Fruit fly (Drosophila melanogaster) whole organism, embryonic: ENCODE measurements around the gene CG13085.
A peak's percentile ranks its signal among the peaks of the same experiment; 100 is the strongest.

ENCODE experiments used
- CG10462 ChIP-seq: fragments of 200-800 bp; sonication (Bioruptor generic); optimal IDR thresholded peaks from 2 replicates; lab custom pipeline; 2016; ENCODE audit warnings: missing biosample characterization, missing genetic modification characterization
- CG11456 ChIP-seq: fragments of 200-800 bp; sonication (Bioruptor generic); IDR thresholded peaks from 3 replicates; pipeline ENCODE4 v1.3.6; 2022; ENCODE audit warnings: missing biosample characterization, missing genetic modification characterization
- CG14667 ChIP-seq: fragments of 200-800 bp; sonication (Bioruptor generic); IDR thresholded peaks from 2 replicates; pipeline ENCODE4 v1.3.6; 2022; ENCODE audit warnings: missing biosample characterization, missing genetic modification characterization
- CG17802 ChIP-seq: fragments of 200-800 bp; sonication (Bioruptor generic); optimal IDR thresholded peaks from 2 replicates; lab custom pipeline; 2018; ENCODE audit warnings: missing biosample characterization, mild to moderate bottlenecking, missing genetic modification characterization, moderate library complexity
- CG18262 ChIP-seq: fragments of 200-800 bp; optimal IDR thresholded peaks from 3 replicates; lab custom pipeline; 2019; ENCODE audit warnings: missing biosample characterization, mild to moderate bottlenecking, missing genetic modification characterization, moderate library complexity
- CG30403 ChIP-seq: fragments of 200-800 bp; sonication (Bioruptor generic); optimal IDR thresholded peaks from 3 replicates; lab custom pipeline; 2016; ENCODE audit warnings: missing biosample characterization, missing genetic modification characterization
- CG4282 ChIP-seq: fragments of 200-800 bp; sonication (Bioruptor generic); optimal IDR thresholded peaks from 2 replicates; lab custom pipeline; 2016; ENCODE audit warnings: missing biosample characterization, missing genetic modification characterization
- CG6254 ChIP-seq: fragments of 200-800 bp; sonication (Bioruptor generic); optimal IDR thresholded peaks from 3 replicates; lab custom pipeline; 2017; ENCODE audit warnings: mild to moderate bottlenecking, missing biosample characterization, missing genetic modification reagents, missing genetic modification characterization
- CG6813 ChIP-seq: fragments of 200-800 bp; sonication (Bioruptor generic); optimal IDR thresholded peaks from 2 replicates; lab custom pipeline; 2017; ENCODE audit warnings: missing biosample characterization, missing genetic modification characterization, mild to moderate bottlenecking, moderate library complexity, missing genetic modification reagents
- CG6854 ChIP-seq: fragments of 200-800 bp; sonication (Bioruptor generic); optimal IDR thresholded peaks from 3 replicates; lab custom pipeline; 2017; ENCODE audit warnings: missing biosample characterization, mild to moderate bottlenecking, missing genetic modification characterization
- CG7372 ChIP-seq: fragments of 200-800 bp; sonication (Bioruptor generic); IDR thresholded peaks from 2 replicates; pipeline ENCODE4 v1.3.6; 2022; ENCODE audit warnings: missing biosample characterization, missing genetic modification characterization
- CG7963 ChIP-seq: fragments of 200-800 bp; sonication (Bioruptor generic); IDR thresholded peaks from 3 replicates; pipeline ENCODE4 v1.3.6; 2022; ENCODE audit warnings: missing biosample characterization, missing genetic modification characterization; ENCODE audit not compliant: partially characterized antibody
- CG7987 ChIP-seq: fragments of 200-800 bp; sonication (Bioruptor generic); optimal IDR thresholded peaks from 2 replicates; lab custom pipeline; 2018; ENCODE audit warnings: missing biosample characterization, mild to moderate bottlenecking, missing genetic modification characterization, moderate library complexity
- CG8478 ChIP-seq: fragments of >200 bp; optimal IDR thresholded peaks from 2 replicates; lab custom pipeline; 2018
- CG9609 ChIP-seq: fragments of 200-800 bp; sonication (Bioruptor generic); optimal IDR thresholded peaks from 3 replicates; lab custom pipeline; 2016; ENCODE audit warnings: missing biosample characterization, missing genetic modification characterization
- Camta ChIP-seq: fragments of 200-800 bp; sonication (Bioruptor generic); optimal IDR thresholded peaks from 2 replicates; lab custom pipeline; 2016; ENCODE audit warnings: missing biosample characterization, missing genetic modification characterization
- Chrac-16 ChIP-seq: fragments of 200-800 bp; sonication (Bioruptor generic); optimal IDR thresholded peaks from 3 replicates; lab custom pipeline; 2016; ENCODE audit warnings: missing biosample characterization, missing genetic modification characterization
- CrebB ChIP-seq: fragments of 200-800 bp; sonication (Bioruptor generic); optimal IDR thresholded peaks from 3 replicates; lab custom pipeline; 2018; ENCODE audit warnings: missing biosample characterization, mild to moderate bottlenecking, missing genetic modification characterization
- Dp ChIP-seq: fragments of 200-800 bp; sonication (Bioruptor generic); optimal IDR thresholded peaks from 2 replicates; lab custom pipeline; 2018; ENCODE audit warnings: missing biosample characterization, mild to moderate bottlenecking, missing genetic modification characterization, moderate library complexity
- Eip74EF ChIP-seq, 2 experiments: fragments of 200-800 bp in 1 of 2; fragments of >200 bp in 1 of 2; sonication (Bioruptor generic) in 1 of 2; optimal IDR thresholded peaks; 2 replicates each; lab custom pipeline; 2017 to 2019; ENCODE audit warnings: missing biosample characterization in 2 of 2, missing genetic modification characterization in 2 of 2, mild to moderate bottlenecking in 1 of 2, moderate library complexity in 1 of 2
- HHEX ChIP-seq: fragments of 200-800 bp; sonication (Bioruptor generic); optimal IDR thresholded peaks from 3 replicates; lab custom pipeline; 2017; ENCODE audit warnings: missing biosample characterization, mild to moderate bottlenecking, missing genetic modification characterization, missing genetic modification reagents
- MESR4 ChIP-seq: fragments of 200-800 bp; sonication (Bioruptor generic); optimal IDR thresholded peaks from 2 replicates; lab custom pipeline; 2018; ENCODE audit warnings: missing biosample characterization, mild to moderate bottlenecking, missing genetic modification characterization, moderate library complexity
- Neu2 ChIP-seq: fragments of 200-800 bp; sonication (Bioruptor generic); optimal IDR thresholded peaks from 3 replicates; lab custom pipeline; 2016; ENCODE audit warnings: missing biosample characterization, missing genetic modification characterization, borderline replicate concordance
- Rfx ChIP-seq: fragments of 200-800 bp; sonication (Bioruptor generic); IDR thresholded peaks from 2 replicates; pipeline ENCODE4 v1.3.6; 2022; ENCODE audit warnings: missing biosample characterization, missing genetic modification characterization
- Sin3A ChIP-seq: fragments of >200 bp; optimal IDR thresholded peaks from 2 replicates; lab custom pipeline; 2018
- Vsx1 ChIP-seq: fragments of 200-800 bp; sonication (Bioruptor generic); optimal IDR thresholded peaks from 2 replicates; lab custom pipeline; 2017; ENCODE audit warnings: missing biosample characterization, mild to moderate bottlenecking, missing genetic modification characterization, missing genetic modification reagents
- Xbp1 ChIP-seq: fragments of 200-800 bp; sonication (Bioruptor generic); optimal IDR thresholded peaks from 3 replicates; lab custom pipeline; 2016; ENCODE audit warnings: missing biosample characterization, mild to moderate bottlenecking, missing genetic modification characterization
- ap ChIP-seq: fragments of 200-800 bp; sonication (Bioruptor generic); IDR thresholded peaks from 2 replicates; pipeline ENCODE4 v1.3.6; 2022; ENCODE audit warnings: missing biosample characterization, missing genetic modification characterization
- ato ChIP-seq: fragments of 200-800 bp; sonication (Bioruptor generic); IDR thresholded peaks from 2 replicates; pipeline ENCODE4 v1.3.6; 2022; ENCODE audit warnings: missing biosample characterization, missing genetic modification characterization; ENCODE audit not compliant: partially characterized antibody
- bab2 ChIP-seq: fragments of 200-800 bp; sonication (Bioruptor generic); optimal IDR thresholded peaks from 2 replicates; lab custom pipeline; 2016; ENCODE audit warnings: missing biosample characterization, missing genetic modification characterization
- cg ChIP-seq: fragments of 200-800 bp; sonication (Bioruptor generic); optimal IDR thresholded peaks from 3 replicates; lab custom pipeline; 2019; ENCODE audit warnings: missing biosample characterization, mild to moderate bottlenecking, missing genetic modification characterization, moderate library complexity
- danr ChIP-seq: fragments of 200-800 bp; sonication (Bioruptor generic); IDR thresholded peaks from 2 replicates; pipeline ENCODE4 v1.3.6; 2022; ENCODE audit warnings: missing biosample characterization, missing genetic modification characterization
- dpn ChIP-seq, 2 experiments: fragments of 200-800 bp; sonication (Bioruptor generic); optimal IDR thresholded peaks; 3 replicates each; lab custom pipeline; 2016; ENCODE audit warnings: missing biosample characterization in 2 of 2, missing genetic modification characterization in 2 of 2
- fu2 ChIP-seq: fragments of 200-800 bp; sonication (Bioruptor generic); optimal IDR thresholded peaks from 2 replicates; lab custom pipeline; 2016; ENCODE audit warnings: missing biosample characterization, missing genetic modification characterization
- gt ChIP-seq: fragments of 200-800 bp; sonication (Bioruptor generic); IDR thresholded peaks from 2 replicates; pipeline ENCODE4 v1.3.6; 2022; ENCODE audit warnings: missing biosample characterization, missing genetic modification characterization
- kni ChIP-seq: fragments of 200-800 bp; sonication (Bioruptor generic); optimal IDR thresholded peaks from 3 replicates; lab custom pipeline; 2017; ENCODE audit warnings: mild to moderate bottlenecking, missing biosample characterization, missing genetic modification reagents, missing genetic modification characterization
- knrl ChIP-seq: fragments of 200-800 bp; sonication (Bioruptor generic); IDR thresholded peaks from 3 replicates; pipeline ENCODE4 v1.3.6; 2022; ENCODE audit warnings: missing biosample characterization, missing genetic modification characterization; ENCODE audit not compliant: partially characterized antibody
- lab ChIP-seq: fragments of 200-800 bp; sonication (Bioruptor generic); optimal IDR thresholded peaks from 3 replicates; lab custom pipeline; 2017; ENCODE audit warnings: missing biosample characterization, missing genetic modification characterization, mild to moderate bottlenecking, moderate library complexity, missing genetic modification reagents
- lbe ChIP-seq: fragments of 200-800 bp; sonication (Bioruptor generic); optimal IDR thresholded peaks from 2 replicates; lab custom pipeline; 2016; ENCODE audit warnings: missing biosample characterization, mild to moderate bottlenecking, missing genetic modification characterization
- lola ChIP-seq, 3 experiments: fragments of >200 bp in 2 of 3; fragments of 200-800 bp in 1 of 3; sonication (Bioruptor generic) in 1 of 3; optimal IDR thresholded peaks; 2 replicates each; lab custom pipeline; 2017 to 2019; ENCODE audit warnings: missing biosample characterization in 3 of 3, missing genetic modification characterization in 3 of 3, mild to moderate bottlenecking in 1 of 3, moderate library complexity in 1 of 3
- luna ChIP-seq: fragments of 200-800 bp; sonication (Bioruptor generic); optimal IDR thresholded peaks from 2 replicates; lab custom pipeline; 2016; ENCODE audit warnings: missing biosample characterization, missing genetic modification characterization
- mam ChIP-seq: fragments of 200-800 bp; sonication (Bioruptor generic); optimal IDR thresholded peaks from 3 replicates; lab custom pipeline; 2016; ENCODE audit warnings: missing biosample characterization, missing genetic modification characterization
- mirr ChIP-seq: fragments of 200-800 bp; sonication (Bioruptor generic); optimal IDR thresholded peaks from 3 replicates; lab custom pipeline; 2018; ENCODE audit warnings: missing biosample characterization, mild to moderate bottlenecking, missing genetic modification characterization
- otp ChIP-seq: fragments of 200-800 bp; sonication (Bioruptor generic); IDR thresholded peaks from 3 replicates; pipeline ENCODE4, ENCODE4 v1.3.6; 2022; ENCODE audit warnings: missing biosample characterization, missing genetic modification characterization
- pnt ChIP-seq: fragments of 200-800 bp; sonication (Bioruptor generic); optimal IDR thresholded peaks from 3 replicates; lab custom pipeline; 2016; ENCODE audit warnings: missing biosample characterization, missing genetic modification characterization
- schlank ChIP-seq: fragments of 200-800 bp; sonication (Bioruptor generic); optimal IDR thresholded peaks from 2 replicates; lab custom pipeline; 2018; ENCODE audit warnings: missing biosample characterization, mild to moderate bottlenecking, missing genetic modification characterization
- scrt ChIP-seq: fragments of 200-800 bp; sonication (Bioruptor generic); optimal IDR thresholded peaks from 2 replicates; lab custom pipeline; 2018; ENCODE audit warnings: missing biosample characterization, mild to moderate bottlenecking, missing genetic modification characterization, moderate library complexity
- slp2 ChIP-seq: fragments of 200-800 bp; sonication (Bioruptor generic); optimal IDR thresholded peaks from 2 replicates; lab custom pipeline; 2016; ENCODE audit warnings: missing biosample characterization, missing genetic modification characterization
- ttk ChIP-seq: fragments of 200-800 bp; sonication (Bioruptor generic); IDR thresholded peaks from 2 replicates; pipeline ENCODE4 v2.1.2; 2022; ENCODE audit warnings: missing biosample characterization, missing genetic modification characterization
- zen2 ChIP-seq: fragments of 200-800 bp; sonication (Bioruptor generic); IDR thresholded peaks from 3 replicates; pipeline ENCODE4 v1.3.6; 2022; ENCODE audit warnings: missing biosample characterization, missing genetic modification characterization; ENCODE audit not compliant: partially characterized antibody
- zfh2 ChIP-seq: fragments of 200-800 bp; sonication (Bioruptor generic); optimal IDR thresholded peaks from 2 replicates; lab custom pipeline; 2016; ENCODE audit warnings: missing biosample characterization, missing genetic modification characterization

CG13085 gene

dm6 chr2L:19453381-19453780 lies 29.5 kb downstream of the CG13085 start, which contains the start of gene Top2 (continued):
- TF ChIP-seq zfh2 (GFP tag; lab: Kevin White, UChicago) (peak; percentile 68), CG8478 (lab: Kevin White, UChicago) (no peak), dpn (GFP tag; optimal IDR thresholded peaks at IDR 0.05; lab: Kevin White, UChicago) (peak; percentile 50 to 70), CG10462 (peak; percentile 20), Chrac-16 (GFP tag; lab: Kevin White, UChicago) (no peak), CG6254 (no peak), Xbp1 (peak; percentile 51), CG7963 (GFP tag; lab: Robert Waterston, UW) (peak; percentile 85), fu2 (GFP tag; lab: Kevin White, UChicago) (peak; percentile 15), CG14667 (GFP tag; lab: Robert Waterston, UW) (no peak), Vsx1 (no peak), ato (peak; percentile 80), Rfx (GFP tag; lab: Robert Waterston, UW) (peak; percentile 63), CG30403 (GFP tag; lab: Kevin White, UChicago) (peak; percentile 27), pnt (GFP tag; lab: Kevin White, UChicago) (no peak), otp (no peak), mirr (no peak), lola (GFP tag; optimal IDR thresholded peaks at IDR 0.05; lab: Kevin White, UChicago) (no peak), Neu2 (GFP tag; lab: Kevin White, UChicago) (peak; percentile 1), schlank (tag; lab: Kevin White, UChicago) (no peak), lab (no peak), bab2 (no peak), CG18262 (tag; lab: Kevin White, UChicago) (no peak), HHEX (GFP tag; lab: Kevin White, UChicago) (no peak), ttk (no peak), Dp (GFP tag; lab: Kevin White, UChicago) (peak; percentile 68), Camta (GFP tag; lab: Kevin White, UChicago) (peak; percentile 23), CG17802 (peak; percentile 100), CG7987 (GFP tag; lab: Kevin White, UChicago) (peak; percentile 72), knrl (GFP tag; lab: Robert Waterston, UW) (peak; percentile 86), MESR4 (peak; percentile 47), CG7372 (GFP tag; lab: Robert Waterston, UW) (no peak), zen2 (GFP tag; lab: Robert Waterston, UW) (peak; percentile 79), lbe (GFP tag; lab: Kevin White, UChicago) (no peak), CG4282 (GFP tag; lab: Kevin White, UChicago) (peak; percentile 41), CG11456 (peak; percentile 61; the same call in 1 of the 3 replicates), danr (GFP tag; lab: Robert Waterston, UW) (no peak), CG6813 (no peak), ap (GFP tag; lab: Robert Waterston, UW) (no peak), Sin3A (lab: Kevin White, UChicago) (peak; percentile 41), cg (GFP tag; lab: Kevin White, UChicago) (no peak), slp2 (GFP tag; lab: Kevin White, UChicago) (no peak), scrt (GFP tag; lab: Kevin White, UChicago) (peak; percentile 65), Eip74EF (GFP tag; optimal IDR thresholded peaks at IDR 0.05; lab: Kevin White, UChicago) (no peak), gt (GFP tag; lab: Robert Waterston, UW) (no peak), CG9609 (peak; percentile 28), mam (peak; percentile 25), CG6854 (GFP tag; lab: Kevin White, UChicago) (no peak), kni (GFP tag; lab: Kevin White, UChicago) (no peak), luna (no peak), CrebB (tag; lab: Kevin White, UChicago) (no peak)
